Worm (Caenorhabditis elegans) whole organism, mixed stage, embryonic: ENCODE measurements around the gene catp-2.
"Not testable (repeated sequence)": the region's sequence is repeated elsewhere in the genome, so short reads cannot be mapped to it uniquely, and the experiment has no call there.

ENCODE experiments used
- M03D4.4 ChIP-seq: sonication (generic microtip); optimal IDR thresholded peaks from 2 replicates; lab custom pipeline; 2017; ENCODE audit warnings: mild to moderate bottlenecking, missing genetic modification characterization, missing compliant biosample characterization
- bed-3 ChIP-seq: fragments of 200-800 bp; sonication (Bioruptor generic); optimal IDR thresholded peaks from 3 replicates; lab custom pipeline; 2018; ENCODE audit warnings: mild to moderate bottlenecking, missing genetic modification characterization, moderate library complexity, missing compliant biosample characterization
- blmp-1 ChIP-seq: fragments of 150-350 bp; optimal IDR thresholded peaks from 2 replicates; lab custom pipeline; 2014; ENCODE audit warnings: missing biosample characterization, missing genetic modification characterization
- ceh-39 ChIP-seq: fragments of 150-350 bp; optimal IDR thresholded peaks from 2 replicates; lab custom pipeline; 2014; ENCODE audit warnings: missing biosample characterization, missing genetic modification characterization
- ceh-43 ChIP-seq: fragments of 200-800 bp; sonication (Bioruptor generic); optimal IDR thresholded peaks from 2 replicates; lab custom pipeline; 2018; ENCODE audit warnings: mild to moderate bottlenecking, missing genetic modification characterization, moderate library complexity, missing compliant biosample characterization
- ceh-83 ChIP-seq: fragments of 200-800 bp; sonication (Bioruptor generic); optimal IDR thresholded peaks from 2 replicates; lab custom pipeline; 2018; ENCODE audit warnings: mild to moderate bottlenecking, missing genetic modification characterization, missing compliant biosample characterization
- ces-1 ChIP-seq: fragments of 150-350 bp; optimal IDR thresholded peaks from 2 replicates; lab custom pipeline; 2014; ENCODE audit warnings: missing biosample characterization, missing genetic modification reagents, missing genetic modification characterization
- cnd-1 ChIP-seq: fragments of 200-800 bp; sonication (Bioruptor generic); optimal IDR thresholded peaks from 2 replicates; lab custom pipeline; 2018; ENCODE audit warnings: mild to moderate bottlenecking, missing genetic modification characterization, missing compliant biosample characterization
- drap-1 ChIP-seq: fragments of 200-800 bp; sonication (Bioruptor generic); optimal IDR thresholded peaks from 3 replicates; lab custom pipeline; 2018; ENCODE audit warnings: mild to moderate bottlenecking, missing genetic modification characterization, missing compliant biosample characterization
- elt-1 ChIP-seq: sonication (generic microtip); optimal IDR thresholded peaks from 2 replicates; lab custom pipeline; 2017; ENCODE audit warnings: missing genetic modification characterization, mild to moderate bottlenecking, missing compliant biosample characterization, antibody characterized with exemption, moderate library complexity, borderline replicate concordance; ENCODE audit not compliant: insufficient read depth
- elt-3 ChIP-seq: fragments of 150-350 bp; optimal IDR thresholded peaks from 2 replicates; lab custom pipeline; 2014; ENCODE audit warnings: missing biosample characterization, missing genetic modification characterization
- flh-1 ChIP-seq: fragments of 200-800 bp; sonication (Bioruptor generic); optimal IDR thresholded peaks from 2 replicates; lab custom pipeline; 2018; ENCODE audit warnings: mild to moderate bottlenecking, missing genetic modification characterization, moderate library complexity, missing compliant biosample characterization
- ham-2 ChIP-seq: fragments of 200-800 bp; sonication (Bioruptor generic); optimal IDR thresholded peaks from 2 replicates; lab custom pipeline; 2018; ENCODE audit warnings: mild to moderate bottlenecking, missing genetic modification characterization, missing compliant biosample characterization
- hlh-1 ChIP-seq: fragments of 150-350 bp; optimal IDR thresholded peaks from 2 replicates; lab custom pipeline; 2014; ENCODE audit warnings: missing biosample characterization, missing genetic modification reagents, missing genetic modification characterization
- lin-13 ChIP-seq: fragments of 150-350 bp; optimal IDR thresholded peaks from 2 replicates; lab custom pipeline; 2014; ENCODE audit warnings: missing biosample characterization, missing genetic modification characterization
- lin-32 ChIP-seq: fragments of 200-800 bp; sonication (Bioruptor generic); optimal IDR thresholded peaks from 2 replicates; lab custom pipeline; 2018; ENCODE audit warnings: mild to moderate bottlenecking, missing genetic modification characterization, missing compliant biosample characterization
- lsy-2 ChIP-seq: fragments of 150-350 bp; optimal IDR thresholded peaks from 2 replicates; lab custom pipeline; 2014; ENCODE audit warnings: missing biosample characterization, missing genetic modification characterization
- mep-1 ChIP-seq: fragments of 150-350 bp; optimal IDR thresholded peaks from 2 replicates; lab custom pipeline; 2017; ENCODE audit warnings: missing biosample characterization, missing genetic modification reagents, missing genetic modification characterization, inconsistent platforms
- mls-2 ChIP-seq: sonication (generic microtip); optimal IDR thresholded peaks from 2 replicates; lab custom pipeline; 2016; ENCODE audit warnings: mild to moderate bottlenecking, missing genetic modification characterization, moderate library complexity, missing compliant biosample characterization
- nhr-12 ChIP-seq: fragments of 150-350 bp; optimal IDR thresholded peaks from 2 replicates; lab custom pipeline; 2014; ENCODE audit warnings: missing biosample characterization, missing genetic modification characterization
- nhr-2 ChIP-seq: fragments of 150-350 bp; optimal IDR thresholded peaks from 2 replicates; lab custom pipeline; 2014; ENCODE audit warnings: missing biosample characterization, missing genetic modification characterization
- nhr-28 ChIP-seq: fragments of 150-350 bp; optimal IDR thresholded peaks from 2 replicates; lab custom pipeline; 2014; ENCODE audit warnings: missing biosample characterization, missing genetic modification characterization
- nhr-76 ChIP-seq: sonication (generic microtip); optimal IDR thresholded peaks from 2 replicates; lab custom pipeline; 2017; ENCODE audit warnings: missing biosample characterization, missing genetic modification characterization
- pha-4 ChIP-seq: fragments of 150-350 bp; optimal IDR thresholded peaks from 2 replicates; lab custom pipeline; 2018; ENCODE audit warnings: missing biosample characterization, missing genetic modification reagents, missing genetic modification characterization
- sem-2 ChIP-seq: fragments of 200-800 bp; sonication (Bioruptor generic); optimal IDR thresholded peaks from 2 replicates; lab custom pipeline; 2018; ENCODE audit warnings: mild to moderate bottlenecking, missing genetic modification characterization, missing compliant biosample characterization
- snpc-4 ChIP-seq: fragments of 150-350 bp; optimal IDR thresholded peaks from 2 replicates; lab custom pipeline; 2014; ENCODE audit warnings: missing biosample characterization, missing genetic modification characterization
- unc-120 ChIP-seq: sonication (generic microtip); optimal IDR thresholded peaks from 2 replicates; lab custom pipeline; 2017; ENCODE audit warnings: missing genetic modification characterization, missing compliant biosample characterization; ENCODE audit not compliant: poor library complexity, severe bottlenecking
- unc-39 ChIP-seq: fragments of 150-350 bp; optimal IDR thresholded peaks from 2 replicates; lab custom pipeline; 2014; ENCODE audit warnings: missing biosample characterization, missing genetic modification characterization
- unc-62 ChIP-seq: fragments of 150-350 bp; optimal IDR thresholded peaks from 2 replicates; lab custom pipeline; 2014; ENCODE audit warnings: missing biosample characterization, missing genetic modification reagents, missing genetic modification characterization
- zip-8 ChIP-seq: fragments of 150-350 bp; optimal IDR thresholded peaks from 2 replicates; lab custom pipeline; 2014; ENCODE audit warnings: missing biosample characterization, missing genetic modification characterization
- ztf-11 ChIP-seq: fragments of 150-350 bp; optimal IDR thresholded peaks from 2 replicates; lab custom pipeline; 2014; ENCODE audit warnings: missing biosample characterization, missing genetic modification characterization

Gene catp-2

ce11 chrV:4894971-4895370, 39.5 kb upstream of the catp-2 start, which contains the start of gene ugt-11:
Gene ugt-11, minus strand, starts transcription at chrV:4895071.
- TF ChIP-seq mep-1 (tag; lab: Kevin White, UChicago) (no peak), zip-8 (tag; lab: Kevin White, UChicago) (no peak), ces-1 (GFP tag; lab: Kevin White, UChicago) (no peak), ceh-43 (no peak), pha-4 (tag; lab: Kevin White, UChicago) (no peak), elt-1 (tag; lab: Kevin White, UChicago) (no peak), drap-1 (GFP tag; lab: Kevin White, UChicago) (no peak), mls-2 (tag; lab: Kevin White, UChicago) (no peak), ham-2 (GFP tag; lab: Kevin White, UChicago) (no peak), lin-32 (GFP tag; lab: Kevin White, UChicago) (no peak), ceh-83 (GFP tag; lab: Kevin White, UChicago) (no peak), unc-39 (no peak)

ce11 chrV:4895744-4896143, 38.8 kb upstream of the catp-2 start, which contains the start of gene ugt-9:
Gene ugt-9, plus strand, starts transcription at chrV:4896048.
- TF ChIP-seq flh-1 (GFP tag; lab: Kevin White, UChicago): no peak
- no peak for TF ChIP-seq blmp-1 (tag; lab: Kevin White, UChicago)
- no peak for TF ChIP-seq pha-4 (tag; lab: Kevin White, UChicago)
- no peak for TF ChIP-seq snpc-4
- no peak for TF ChIP-seq bed-3 (GFP tag; lab: Kevin White, UChicago)
- TF ChIP-seq ces-1 (GFP tag; lab: Kevin White, UChicago): no peak
- no peak for TF ChIP-seq nhr-76 (tag; lab: Kevin White, UChicago)

- TF ChIP-seq elt-3; mls-2 (tag; lab: Kevin White, UChicago); nhr-76 (tag; lab: Kevin White, UChicago): not testable (repeated sequence)
Measured at ce11 chrV:4900020-4900419, 34.5 kb upstream of the catp-2 start, which contains the start of gene ugt-10. Gene ugt-10, minus strand, starts transcription at chrV:4900120.

ce11 chrV:4901074-4901473, 33.4 kb upstream of the catp-2 start, which contains the start of gene ugt-67:
Gene ugt-67, plus strand, starts transcription at chrV:4901374.
- TF ChIP-seq drap-1 (GFP tag; lab: Kevin White, UChicago) (no peak), pha-4 (tag; lab: Kevin White, UChicago) (no peak), ztf-11 (tag; lab: Kevin White, UChicago) (no peak), bed-3 (GFP tag; lab: Kevin White, UChicago) (no peak), nhr-12 (tag; lab: Kevin White, UChicago) (no peak), lsy-2 (no peak), nhr-28 (tag; lab: Kevin White, UChicago) (no peak), sem-2 (no peak), hlh-1 (tag; lab: Kevin White, UChicago) (no peak), ceh-83 (GFP tag; lab: Kevin White, UChicago) (no peak), snpc-4 (no peak), lin-13 (tag; lab: Kevin White, UChicago) (no peak), ces-1 (GFP tag; lab: Kevin White, UChicago) (no peak), blmp-1 (tag; lab: Kevin White, UChicago) (no peak), unc-120 (no peak), mls-2 (tag; lab: Kevin White, UChicago) (no peak), ham-2 (GFP tag; lab: Kevin White, UChicago) (no peak), M03D4.4 (tag; lab: Kevin White, UChicago) (no peak), flh-1 (GFP tag; lab: Kevin White, UChicago) (no peak)

- no peak for TF ChIP-seq elt-3
- TF ChIP-seq ceh-39 (tag; lab: Kevin White, UChicago): no peak
- no peak for TF ChIP-seq cnd-1
- TF ChIP-seq lsy-2: no peak
- TF ChIP-seq, all 35 proteins: peak for 0
Measured at ce11 chrV:4903696-4904095, 30.8 kb upstream of the catp-2 start, which contains the start of gene ugt-8. Gene ugt-8, plus strand, starts transcription at chrV:4903930.

- TF ChIP-seq unc-120 (no peak), snpc-4 (no peak), unc-39 (no peak), unc-62 (GFP tag; lab: Kevin White, UChicago) (no peak), zip-8 (tag; lab: Kevin White, UChicago) (no peak), ztf-11 (tag; lab: Kevin White, UChicago) (no peak), mep-1 (tag; lab: Kevin White, UChicago) (no peak), M03D4.4 (tag; lab: Kevin White, UChicago) (no peak), lin-32 (GFP tag; lab: Kevin White, UChicago) (no peak), sem-2 (no peak), nhr-28 (tag; lab: Kevin White, UChicago) (no peak), nhr-2 (tag; lab: Kevin White, UChicago) (no peak), lin-13 (tag; lab: Kevin White, UChicago) (no peak), bed-3 (GFP tag; lab: Kevin White, UChicago) (no peak), ces-1 (GFP tag; lab: Kevin White, UChicago) (no peak), ceh-43 (no peak)
Measured at ce11 chrV:4905953-4906352, 28.6 kb upstream of the catp-2 start, which contains the start of gene ugt-14. Gene ugt-14, plus strand, starts transcription at chrV:4906253.
